Fruit fly (Drosophila melanogaster): ENCODE data around the gene tim.

tim gene

DNA sequence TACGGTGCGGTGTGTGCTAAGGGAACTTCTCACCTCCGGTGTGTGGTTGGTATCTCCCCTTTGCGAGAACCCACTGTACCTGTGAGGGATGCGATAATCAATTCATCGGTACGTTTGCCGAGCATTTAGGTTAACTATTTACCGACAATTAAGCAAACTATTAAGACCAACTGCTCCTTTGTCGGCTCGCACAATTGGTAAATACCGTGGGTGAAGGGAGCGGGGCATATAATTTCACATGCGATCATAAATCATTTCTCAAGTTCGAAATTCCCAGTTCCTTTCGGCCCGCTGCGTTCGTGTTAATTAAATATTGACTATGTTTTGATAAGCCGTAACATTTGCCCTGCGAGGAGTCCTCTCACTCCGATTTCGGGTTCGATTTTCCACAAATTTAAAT is 41.0 kb upstream of the tim start (continued):
- TF ChIP-seq oc (tag; optimal IDR thresholded peaks at IDR 0.05) (no peak), luna (GFP tag; optimal IDR thresholded peaks at IDR 0.05) (no peak), Antp (GFP tag; optimal IDR thresholded peaks at IDR 0.05) (no peak), chif (GFP tag; optimal IDR thresholded peaks at IDR 0.05) (no peak), Optix (GFP tag; IDR thresholded peaks at IDR 0.05) (no peak), CG6791 (GFP tag; IDR thresholded peaks at IDR 0.05; ENCODE audit: partially characterized antibody) (no peak), grau (tag; optimal IDR thresholded peaks at IDR 0.05) (peak; percentile 76), CG7372 (GFP tag; IDR thresholded peaks at IDR 0.05) (no peak), pho (GFP tag; optimal IDR thresholded peaks at IDR 0.05) (no peak), abd-A (tag; optimal IDR thresholded peaks at IDR 0.05) (no peak), dmrt11E (tag; optimal IDR thresholded peaks at IDR 0.05) (peak; percentile 30), CG30431 (GFP tag; optimal IDR thresholded peaks at IDR 0.05) (no peak), MESR4 (GFP tag; optimal IDR thresholded peaks at IDR 0.05) (no peak), sug (tag; optimal IDR thresholded peaks at IDR 0.05) (no peak), Mes4 (GFP tag; optimal IDR thresholded peaks at IDR 0.05) (no peak), CG6175 (GFP tag; IDR thresholded peaks at IDR 0.05) (no peak), CG12071 (GFP tag; optimal IDR thresholded peaks at IDR 0.05) (no peak), CG15696 (tag; optimal IDR thresholded peaks at IDR 0.05) (peak; percentile 87), ftz-f1 (GFP tag; optimal IDR thresholded peaks at IDR 0.05) (no peak), croc (GFP tag; conservative IDR thresholded peaks at IDR 0.05) (no peak), cato (GFP tag; optimal IDR thresholded peaks at IDR 0.05; ENCODE audit: borderline replicate concordance) (no peak), D19B (GFP tag; optimal IDR thresholded peaks at IDR 0.05) (no peak), CG2875 (GFP tag; optimal IDR thresholded peaks at IDR 0.05) (no peak), tll (GFP tag; optimal IDR thresholded peaks at IDR 0.05) (peak in 1 of 2 experiments; percentile 80), gt (GFP tag; IDR thresholded peaks at IDR 0.05) (no peak), H15 (GFP tag; IDR thresholded peaks at IDR 0.05) (no peak), CG10274 (GFP tag; optimal IDR thresholded peaks at IDR 0.05) (no peak), ttk (GFP tag; IDR thresholded peaks at IDR 0.05) (no peak), tin (GFP tag; optimal IDR thresholded peaks at IDR 0.05) (no peak), usp (GFP tag; optimal IDR thresholded peaks at IDR 0.05) (no peak), sens (GFP tag) (peak; percentile 64), org-1 (GFP tag; optimal IDR thresholded peaks at IDR 0.05) (peak; percentile 24), CG3281 (GFP tag; optimal IDR thresholded peaks at IDR 0.05) (no peak), CG32532 (GFP tag; IDR thresholded peaks at IDR 0.05) (no peak), sima (GFP tag; optimal IDR thresholded peaks at IDR 0.05) (no peak), CG6854 (GFP tag; optimal IDR thresholded peaks at IDR 0.05) (no peak), CG12769 (tag; optimal IDR thresholded peaks at IDR 0.05) (no peak), pzg (GFP tag; optimal IDR thresholded peaks at IDR 0.05) (no peak), otp (GFP tag; IDR thresholded peaks at IDR 0.05) (peak; percentile 54; the same call in 1 of the 3 replicates), Bdp1 (GFP tag; optimal IDR thresholded peaks at IDR 0.05) (no peak), CG12219 (GFP tag; optimal IDR thresholded peaks at IDR 0.05) (no peak), Oli (tag; optimal IDR thresholded peaks at IDR 0.05) (no peak), emc (GFP tag; optimal IDR thresholded peaks at IDR 0.05) (no peak), Kr (GFP tag; optimal IDR thresholded peaks at IDR 0.05) (peak; percentile 79), seq (GFP tag; IDR thresholded peaks at IDR 0.05) (no peak), CG14710 (tag; optimal IDR thresholded peaks at IDR 0.05) (peak; percentile 20), Deaf1 (tag; optimal IDR thresholded peaks at IDR 0.05) (no peak), CG7745 (tag; optimal IDR thresholded peaks at IDR 0.05) (peak; percentile 45), kah (GFP tag; optimal IDR thresholded peaks at IDR 0.05) (no peak), bab2 (GFP tag; optimal IDR thresholded peaks at IDR 0.05) (no peak), caup (GFP tag; optimal IDR thresholded peaks at IDR 0.05; ENCODE audit: severe bottlenecking) (no peak), esg (GFP tag; conservative IDR thresholded peaks at IDR 0.05) (no peak)
